Fruit fly (Drosophila melanogaster): ENCODE measurements around the gene CG13919.

- no peak for TF ChIP-seq cic (GFP tag; optimal IDR thresholded peaks at IDR 0.05)
- peak; percentile 1 for TF ChIP-seq CG14711 (tag; optimal IDR thresholded peaks at IDR 0.05)
- TF ChIP-seq CG33017 (tag; optimal IDR thresholded peaks at IDR 0.05): no peak
- TF ChIP-seq CG12768 (GFP tag; optimal IDR thresholded peaks at IDR 0.05): no peak
- TF ChIP-seq pad (GFP tag; optimal IDR thresholded peaks at IDR 0.05): no peak
- TF ChIP-seq CG11617 (GFP tag; optimal IDR thresholded peaks at IDR 0.05): no peak
- TF ChIP-seq CG7045 (GFP tag; optimal IDR thresholded peaks at IDR 0.05): no peak
- no peak for TF ChIP-seq kay (GFP tag; ENCODE audit: borderline replicate concordance)
- no peak for TF ChIP-seq Clk (GFP tag; optimal IDR thresholded peaks at IDR 0.05)
- TF ChIP-seq CG5204 (GFP tag; optimal IDR thresholded peaks at IDR 0.05): no peak
- no peak for TF ChIP-seq Crg-1 (GFP tag; optimal IDR thresholded peaks at IDR 0.05)
These were observed 19.6 kb downstream of the CG13919 start, which contains the start of the genes Srrm234 and CG7974 for dm6 chr3L:1664876-1665275.
